Worm (Caenorhabditis elegans): ENCODE results near the gene F22F4.5.

F22F4.5 gene

DNA sequence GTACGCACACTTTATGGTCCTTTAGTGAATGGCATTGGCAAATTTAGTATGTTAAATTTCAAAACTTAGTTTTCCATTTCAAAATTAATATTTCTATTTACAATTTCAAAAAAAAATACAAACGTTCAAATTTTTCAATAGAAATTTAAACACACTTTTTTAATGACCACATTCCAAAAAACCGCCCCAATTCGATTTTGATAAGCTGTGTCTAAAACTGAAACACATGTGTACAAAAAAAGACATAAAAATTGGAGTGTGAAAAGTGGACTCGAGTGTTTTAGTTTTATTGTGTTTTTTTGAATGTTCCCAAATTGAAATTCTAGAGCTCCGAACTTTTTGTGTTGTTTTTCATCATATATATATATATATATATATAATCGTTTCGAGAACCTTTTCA lies 16.9 kb downstream of the F22F4.5 start:
- TF ChIP-seq efl-1 (optimal IDR thresholded peaks at IDR 0.05) (no peak), efl-1 (GFP tag; optimal IDR thresholded peaks at IDR 0.05 in 1 of 2) (peak in 1 of 2 experiments; percentile 74), C04F5.9 (tag; optimal IDR thresholded peaks at IDR 0.05) (no peak)

DNA sequence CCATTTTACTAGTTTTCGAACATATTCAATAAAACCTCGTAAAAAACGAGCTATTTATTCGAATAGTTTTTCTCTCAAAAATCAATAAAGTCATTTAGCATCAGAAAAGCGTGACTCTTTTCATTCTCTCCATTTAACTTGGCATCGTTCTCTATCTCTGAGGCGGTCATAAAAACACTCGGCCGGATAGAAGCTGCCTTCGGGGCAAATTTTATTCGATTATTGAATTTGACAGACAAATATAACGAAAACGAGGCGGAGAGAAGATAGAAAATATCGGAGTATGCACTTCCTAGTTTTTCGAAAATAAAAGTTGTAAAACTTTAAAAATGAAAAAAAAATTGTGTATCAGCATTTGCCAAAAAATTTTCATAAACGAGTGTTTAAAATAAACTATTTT lies 17.4 kb downstream of the F22F4.5 start:
- TF ChIP-seq zag-1 (tag; optimal IDR thresholded peaks at IDR 0.05) (no peak), nhr-20 (tag; optimal IDR thresholded peaks at IDR 0.05) (no peak), C34B4.2 (tag; optimal IDR thresholded peaks at IDR 0.05) (no peak), isw-1 (GFP tag; IDR thresholded peaks at IDR 0.05) (no peak), lin-14 (GFP tag; optimal IDR thresholded peaks at IDR 0.05) (peak; percentile 58)

DNA sequence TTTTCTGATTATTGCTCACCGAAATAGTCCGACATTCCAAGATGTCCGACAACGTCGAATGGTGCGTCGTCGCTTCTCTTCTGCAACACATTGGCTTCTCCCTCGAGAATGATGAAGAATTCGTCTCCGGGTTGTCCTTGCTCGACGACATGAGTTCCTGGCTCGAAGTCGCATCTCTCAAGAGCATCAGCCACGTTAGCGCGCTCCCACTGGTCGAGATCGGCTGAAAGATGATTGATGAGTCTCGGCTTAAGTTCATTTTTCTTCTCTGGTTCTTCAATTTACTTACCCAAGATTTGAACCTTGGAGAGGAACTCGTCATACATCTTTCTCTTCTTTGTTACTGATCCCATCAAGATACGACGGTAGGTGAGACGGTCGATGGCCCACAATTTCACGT lies 20.5 kb downstream of the F22F4.5 start:
- TF ChIP-seq C16A3.4 (tag; optimal IDR thresholded peaks at IDR 0.05) (no peak), rnt-1 (tag; optimal IDR thresholded peaks at IDR 0.05) (no peak), sup-37 (GFP tag; optimal IDR thresholded peaks at IDR 0.05) (no peak), efl-3 (GFP tag; optimal IDR thresholded peaks at IDR 0.05) (no peak), pqm-1 (tag; optimal IDR thresholded peaks at IDR 0.05) (no peak), snpc-4 (tag; optimal IDR thresholded peaks at IDR 0.05) (no peak), fkh-4 (tag; optimal IDR thresholded peaks at IDR 0.05; ENCODE audit: borderline replicate concordance) (no peak), nhr-20 (tag; optimal IDR thresholded peaks at IDR 0.05) (no peak), isw-1 (GFP tag; IDR thresholded peaks at IDR 0.05) (no peak), lin-14 (GFP tag; optimal IDR thresholded peaks at IDR 0.05) (no peak), ceh-8 (GFP tag; optimal IDR thresholded peaks at IDR 0.05) (no peak)

- TF ChIP-seq egl-27 (tag; optimal IDR thresholded peaks at IDR 0.05) (no peak), nhr-20 (tag; optimal IDR thresholded peaks at IDR 0.05) (peak; percentile 27), lin-14 (GFP tag; optimal IDR thresholded peaks at IDR 0.05) (peak; percentile 5), efl-1 (optimal IDR thresholded peaks at IDR 0.05) (no peak), efl-1 (GFP tag; optimal IDR thresholded peaks at IDR 0.05 in 1 of 2) (peak in 1 of 2 experiments; percentile 58), elt-2 (tag; optimal IDR thresholded peaks at IDR 0.05) (peak; percentile 93), isw-1 (GFP tag; IDR thresholded peaks at IDR 0.05) (no peak), nhr-90 (tag; optimal IDR thresholded peaks at IDR 0.05; ENCODE audit: poor library complexity) (peak; percentile 19), nhr-237 (tag; optimal IDR thresholded peaks at IDR 0.05) (no peak), swsn-7 (tag; optimal IDR thresholded peaks at IDR 0.05) (no peak)
Observed at ce11 chrX:5962560-5962959, 30.1 kb downstream of the F22F4.5 start.

DNA sequence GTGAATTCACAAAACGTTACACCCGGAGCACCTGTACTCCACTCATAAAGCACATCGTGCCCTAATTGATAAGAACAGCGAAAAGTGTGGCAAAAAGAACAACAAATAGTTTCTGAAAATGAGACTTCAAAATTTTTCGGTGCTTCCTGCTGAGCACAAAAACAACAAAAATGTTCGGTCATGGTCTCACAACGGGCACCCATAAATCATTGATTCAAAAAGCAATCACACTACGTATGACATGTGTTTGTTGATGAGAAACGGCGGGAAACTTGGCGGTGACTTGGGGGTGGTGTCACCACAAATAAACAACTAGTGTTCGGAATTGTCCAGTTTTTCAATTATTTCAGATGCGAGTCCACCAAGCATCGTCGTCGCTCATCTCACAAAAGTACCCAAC lies 31.8 kb downstream of the F22F4.5 start:
- TF ChIP-seq skn-1 (tag; optimal IDR thresholded peaks at IDR 0.05): no peak
- TF ChIP-seq snu-23 (GFP tag; optimal IDR thresholded peaks at IDR 0.05): no peak
- no peak for TF ChIP-seq alr-1 (tag; optimal IDR thresholded peaks at IDR 0.05; ENCODE audit: borderline replicate concordance)
- TF ChIP-seq egl-27 (tag; optimal IDR thresholded peaks at IDR 0.05): no peak
- no peak for TF ChIP-seq efl-1 (optimal IDR thresholded peaks at IDR 0.05)
- TF ChIP-seq efl-1 (GFP tag; optimal IDR thresholded peaks at IDR 0.05 in 1 of 2): peak in 1 of 2 experiments; percentile 89

DNA sequence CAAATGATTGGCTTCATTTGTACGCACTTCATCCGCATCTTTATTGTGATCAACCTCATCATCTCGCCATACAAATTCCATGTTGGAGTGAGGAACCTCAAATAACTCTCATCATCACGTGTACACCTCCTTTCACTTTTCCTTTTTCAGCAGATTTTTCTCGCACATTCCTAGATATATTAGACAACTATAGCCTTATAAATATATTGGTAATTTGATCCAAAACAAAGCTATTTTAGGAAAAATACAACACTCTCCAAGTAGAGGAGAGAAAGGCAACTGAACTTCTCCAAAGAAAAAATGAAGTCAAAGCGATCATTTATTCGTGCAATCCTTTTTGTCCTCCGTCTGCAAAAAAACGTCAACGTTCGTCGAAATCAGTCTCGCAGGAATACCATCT lies 33.9 kb downstream of the F22F4.5 start, which contains the start of gene R07E4.1:
TSS of gene R07E4.1 (plus strand) at position 301 of the 400 bp plus-strand sequence.
- peak; percentile 4 for TF ChIP-seq lin-14 (GFP tag; optimal IDR thresholded peaks at IDR 0.05)
- TF ChIP-seq hlh-17 (GFP tag; optimal IDR thresholded peaks at IDR 0.05; ENCODE audit: borderline replicate concordance): no peak

DNA sequence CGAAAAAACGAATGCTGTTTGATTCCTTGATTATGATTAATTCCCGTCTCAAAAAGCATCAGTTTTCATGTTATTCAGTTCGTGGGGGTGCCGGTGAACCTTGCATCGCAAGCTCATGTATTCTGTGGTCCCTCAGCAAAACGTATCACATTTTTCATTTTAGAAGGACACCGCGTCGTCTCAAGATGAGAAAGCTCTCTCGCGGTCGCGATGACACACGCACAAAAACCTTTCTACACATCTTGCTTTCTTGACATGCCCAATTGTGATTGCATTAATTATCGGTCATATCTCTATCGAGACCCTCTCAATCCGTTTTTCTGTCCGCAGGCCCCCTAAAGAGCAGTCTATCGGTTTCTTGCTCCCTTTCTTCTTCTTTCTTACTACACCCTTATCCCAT lies 36.5 kb downstream of the F22F4.5 start:
- TF ChIP-seq fos-1 (tag; optimal IDR thresholded peaks at IDR 0.05) (no peak), lsy-2 (tag; optimal IDR thresholded peaks at IDR 0.05) (no peak), lin-13 (GFP tag; optimal IDR thresholded peaks at IDR 0.05) (no peak), mdl-1 (tag; optimal IDR thresholded peaks at IDR 0.05) (no peak), C34B4.2 (tag; optimal IDR thresholded peaks at IDR 0.05) (no peak), ztf-11 (tag; optimal IDR thresholded peaks at IDR 0.05) (no peak), hlh-17 (GFP tag; optimal IDR thresholded peaks at IDR 0.05; ENCODE audit: borderline replicate concordance) (no peak), pax-3 (tag; optimal IDR thresholded peaks at IDR 0.05) (no peak), lin-14 (GFP tag; optimal IDR thresholded peaks at IDR 0.05) (no peak), nhr-12 (tag; optimal IDR thresholded peaks at IDR 0.05) (no peak), nhr-90 (tag; optimal IDR thresholded peaks at IDR 0.05; ENCODE audit: poor library complexity) (no peak)
